Fruit fly (Drosophila melanogaster) whole organism, prepupa: ENCODE measurements around the gene CG14610.

Experiments
- CG10669 ChIP-seq: fragments of 200-800 bp; sonication (Bioruptor generic); optimal IDR thresholded peaks from 3 replicates; lab custom pipeline; 2018; ENCODE audit warnings: missing biosample characterization, mild to moderate bottlenecking, missing genetic modification characterization, moderate library complexity
- CG11762 ChIP-seq: fragments of 200-800 bp; sonication (Bioruptor generic); optimal IDR thresholded peaks from 3 replicates; lab custom pipeline; 2016; ENCODE audit warnings: missing biosample characterization, missing genetic modification characterization; ENCODE audit not compliant: insufficient read depth
- CG15336 ChIP-seq: fragments of 200-800 bp; sonication (Bioruptor generic); IDR thresholded peaks from 2 replicates; pipeline ENCODE4 v1.3.6; 2022; ENCODE audit warnings: missing biosample characterization, missing genetic modification characterization
- CG1621 ChIP-seq: fragments of 200-800 bp; sonication (Bioruptor generic); optimal IDR thresholded peaks from 3 replicates; lab custom pipeline; 2018; ENCODE audit warnings: missing biosample characterization, mild to moderate bottlenecking, missing genetic modification characterization
- CG16779 ChIP-seq: fragments of 200-800 bp; sonication (Bioruptor generic); optimal IDR thresholded peaks from 3 replicates; lab custom pipeline; 2017; ENCODE audit warnings: missing biosample characterization, mild to moderate bottlenecking, missing genetic modification characterization
- CG3919 ChIP-seq: fragments of 200-800 bp; sonication (Bioruptor generic); optimal IDR thresholded peaks from 3 replicates; lab custom pipeline; 2016; ENCODE audit warnings: missing biosample characterization, missing genetic modification characterization
- CG4318 ChIP-seq: fragments of 200-800 bp; sonication (Bioruptor generic); optimal IDR thresholded peaks from 3 replicates; lab custom pipeline; 2017; ENCODE audit warnings: missing biosample characterization, mild to moderate bottlenecking, missing genetic modification characterization
- CG6163 ChIP-seq: fragments of 200-800 bp; sonication (Bioruptor generic); IDR thresholded peaks from 3 replicates; pipeline ENCODE4 v1.3.6; 2022; ENCODE audit warnings: missing biosample characterization, missing genetic modification characterization
- CG6792 ChIP-seq: fragments of 200-800 bp; sonication (Bioruptor generic); optimal IDR thresholded peaks from 3 replicates; lab custom pipeline; 2016; ENCODE audit warnings: missing biosample characterization, missing genetic modification characterization
- CG6808 ChIP-seq: fragments of 200-800 bp; sonication (Bioruptor generic); optimal IDR thresholded peaks from 3 replicates; lab custom pipeline; 2017; ENCODE audit warnings: missing biosample characterization, missing genetic modification characterization, mild to moderate bottlenecking, moderate library complexity, missing genetic modification reagents
- CG6854 ChIP-seq: fragments of 200-800 bp; sonication (Bioruptor generic); optimal IDR thresholded peaks from 2 replicates; lab custom pipeline; 2017; ENCODE audit warnings: missing biosample characterization, mild to moderate bottlenecking, missing genetic modification characterization
- CG7368 ChIP-seq: fragments of 200-800 bp; sonication (Bioruptor generic); optimal IDR thresholded peaks from 3 replicates; lab custom pipeline; 2016; ENCODE audit warnings: missing biosample characterization, missing genetic modification characterization
- CG8119 ChIP-seq: fragments of 200-800 bp; sonication (Bioruptor generic); IDR thresholded peaks from 3 replicates; pipeline ENCODE4 v1.3.6; 2022; ENCODE audit warnings: missing biosample characterization, missing genetic modification characterization
- CG8319 ChIP-seq: fragments of 200-800 bp; sonication (Bioruptor generic); optimal IDR thresholded peaks from 3 replicates; lab custom pipeline; 2016; ENCODE audit warnings: missing biosample characterization, missing genetic modification characterization
- CG9139 ChIP-seq: fragments of 200-800 bp; sonication (Bioruptor generic); optimal IDR thresholded peaks from 3 replicates; lab custom pipeline; 2017; ENCODE audit warnings: missing biosample characterization, mild to moderate bottlenecking, missing genetic modification characterization
- Eip78C ChIP-seq: fragments of 200-800 bp; sonication (Bioruptor generic); peaks from one replicate; lab custom pipeline; 2016; ENCODE audit warnings: missing biosample characterization, missing genetic modification characterization
- Eip93F ChIP-seq: fragments of 200-800 bp; sonication (Bioruptor generic); optimal IDR thresholded peaks from 2 replicates; lab custom pipeline; 2016; ENCODE audit warnings: missing biosample characterization, mild to moderate bottlenecking, missing genetic modification characterization
- Ets21C ChIP-seq: fragments of 200-800 bp; sonication (Bioruptor generic); optimal IDR thresholded peaks from 3 replicates; lab custom pipeline; 2016; ENCODE audit warnings: missing biosample characterization, missing genetic modification characterization
- Ets96B ChIP-seq: fragments of 200-800 bp; optimal IDR thresholded peaks from 2 replicates; lab custom pipeline; 2019; ENCODE audit warnings: missing biosample characterization, mild to moderate bottlenecking, missing genetic modification characterization, moderate library complexity
- Lpt ChIP-seq: fragments of 200-800 bp; sonication (Bioruptor generic); optimal IDR thresholded peaks from 3 replicates; lab custom pipeline; 2016; ENCODE audit warnings: missing biosample characterization, missing genetic modification characterization
- OdsH ChIP-seq: fragments of 200-800 bp; sonication (Bioruptor generic); optimal IDR thresholded peaks from 3 replicates; lab custom pipeline; 2016; ENCODE audit warnings: missing biosample characterization, missing genetic modification characterization
- Sox102F ChIP-seq: fragments of 200-800 bp; sonication (Bioruptor generic); optimal IDR thresholded peaks from 2 replicates; lab custom pipeline; 2016; ENCODE audit warnings: missing biosample characterization, mild to moderate bottlenecking, missing genetic modification characterization
- dac ChIP-seq: fragments of 200-800 bp; sonication (Bioruptor generic); optimal IDR thresholded peaks from 2 replicates; lab custom pipeline; 2017; ENCODE audit warnings: missing biosample characterization, mild to moderate bottlenecking, missing genetic modification characterization
- dsx ChIP-seq: fragments of 200-800 bp; optimal IDR thresholded peaks from 3 replicates; lab custom pipeline; 2019; ENCODE audit warnings: missing biosample characterization, mild to moderate bottlenecking, missing genetic modification characterization, moderate library complexity; ENCODE audit not compliant: poor library complexity, severe bottlenecking
- eg ChIP-seq: fragments of 200-800 bp; sonication (Bioruptor generic); IDR thresholded peaks from 3 replicates; pipeline ENCODE4 v1.3.6; 2022; ENCODE audit warnings: missing biosample characterization, missing genetic modification characterization
- esn ChIP-seq: fragments of 200-800 bp; sonication (Bioruptor generic); optimal IDR thresholded peaks from 2 replicates; lab custom pipeline; 2016; ENCODE audit warnings: missing biosample characterization, mild to moderate bottlenecking, missing genetic modification characterization, moderate library complexity
- fkh ChIP-seq: fragments of 200-800 bp; sonication (Bioruptor generic); optimal IDR thresholded peaks from 3 replicates; lab custom pipeline; 2017; ENCODE audit warnings: missing biosample characterization, mild to moderate bottlenecking, missing genetic modification characterization, moderate library complexity
- lz ChIP-seq: fragments of 200-800 bp; sonication (Bioruptor generic); optimal IDR thresholded peaks from 3 replicates; lab custom pipeline; 2016; ENCODE audit warnings: missing biosample characterization, missing genetic modification characterization
- net ChIP-seq: fragments of 200-800 bp; sonication (Bioruptor generic); optimal IDR thresholded peaks from 3 replicates; lab custom pipeline; 2016; ENCODE audit warnings: missing biosample characterization, missing genetic modification characterization
- pdm3 ChIP-seq: fragments of 200-800 bp; sonication (Bioruptor generic); optimal IDR thresholded peaks from 3 replicates; lab custom pipeline; 2016; ENCODE audit warnings: missing biosample characterization, missing genetic modification characterization
- ss ChIP-seq, 2 experiments: fragments of 200-800 bp; sonication (Bioruptor generic); optimal IDR thresholded peaks; 2 replicates in 1 of 2; 3 replicates in 1 of 2; lab custom pipeline; 2017 to 2018; ENCODE audit warnings: mild to moderate bottlenecking in 2 of 2, missing biosample characterization in 2 of 2, missing genetic modification characterization in 2 of 2, moderate library complexity in 1 of 2
- svp ChIP-seq: fragments of 200-800 bp; sonication (Bioruptor generic); peaks from one replicate; lab custom pipeline; 2016; ENCODE audit warnings: missing biosample characterization, missing genetic modification characterization
- vri ChIP-seq: fragments of 200-800 bp; sonication (Bioruptor generic); optimal IDR thresholded peaks from 3 replicates; lab custom pipeline; 2016; ENCODE audit warnings: missing biosample characterization, mild to moderate bottlenecking, missing genetic modification characterization

CG14610 gene

dm6 chr3R:7105503-7106164 lies 38.5 kb downstream of the CG14610 start:
- TF ChIP-seq svp (GFP tag; lab: Kevin White, UChicago): no peak
- no peak for TF ChIP-seq lz (GFP tag; lab: Kevin White, UChicago)
- TF ChIP-seq dac (GFP tag; lab: Kevin White, UChicago): no peak
- no peak for TF ChIP-seq esn (GFP tag; lab: Kevin White, UChicago)
- no peak for TF ChIP-seq CG6808
- TF ChIP-seq CG11762 (GFP tag; lab: Kevin White, UChicago): no peak
- no peak for TF ChIP-seq Ets21C
- no peak for TF ChIP-seq CG6854 (GFP tag; lab: Kevin White, UChicago)
- no peak for TF ChIP-seq CG7368 (GFP tag; lab: Kevin White, UChicago)

DNA sequence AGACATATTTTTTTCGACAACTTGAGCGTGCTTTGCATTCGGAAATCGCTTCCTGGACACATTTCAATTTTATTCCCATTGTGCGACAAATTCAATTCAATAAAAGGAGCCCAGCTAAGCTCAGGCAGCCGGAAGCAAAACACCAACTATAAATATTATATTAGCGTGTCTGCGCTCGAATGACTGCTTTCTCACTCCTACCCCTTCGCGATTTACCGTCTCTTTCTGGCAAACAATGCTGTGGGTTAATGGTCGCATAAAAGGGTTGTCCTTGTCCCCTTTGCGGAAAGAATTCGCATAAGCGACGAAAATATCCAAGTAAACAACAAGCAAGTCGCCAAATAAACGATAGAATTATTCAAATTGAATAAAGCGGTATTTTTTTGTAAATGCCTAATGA lies 39.8 kb downstream of the CG14610 start:
- TF ChIP-seq svp (GFP tag; lab: Kevin White, UChicago) (peak; percentile 14), CG8319 (GFP tag; lab: Kevin White, UChicago) (no peak)
- TF ChIP-seq, all 60 proteins: peak for 1

dm6 chr3R:7102853-7103833 lies 41.0 kb downstream of the CG14610 start:
- TF ChIP-seq Lpt (GFP tag; lab: Kevin White, UChicago): peak; percentile 64
- peak; percentile 16 for TF ChIP-seq CG3919 (GFP tag; lab: Kevin White, UChicago)
- TF ChIP-seq Sox102F (GFP tag; lab: Kevin White, UChicago): peak; percentile 11
- peak; percentile 8 for TF ChIP-seq CG6854 (GFP tag; lab: Kevin White, UChicago)
- TF ChIP-seq CG4318 (GFP tag; lab: Kevin White, UChicago): no peak
- peak; percentile 41; the same call in 2 of the 3 replicates for TF ChIP-seq CG8119 (GFP tag; lab: Robert Waterston, UW)
- peak; percentile 24 for TF ChIP-seq CG9139
- peak; percentile 5 for TF ChIP-seq net (GFP tag; lab: Kevin White, UChicago)
- peak; percentile 78 for TF ChIP-seq Eip93F (GFP tag; lab: Kevin White, UChicago)
- peak; percentile 75 for TF ChIP-seq Eip78C
- peak; percentile 43 for TF ChIP-seq CG6808
- 0 out of 3 replicates have a peak, but pooled peaks have one; percentile 29 for TF ChIP-seq eg (GFP tag; lab: Robert Waterston, UW)
- TF ChIP-seq Ets96B (tag; lab: Kevin White, UChicago): peak; percentile 23
- peak; percentile 24 for TF ChIP-seq CG1621 (tag; lab: Kevin White, UChicago)
- no peak for TF ChIP-seq OdsH (GFP tag; lab: Kevin White, UChicago)
- TF ChIP-seq CG6792 (GFP tag; lab: Kevin White, UChicago): no peak
- peak; percentile 8 for TF ChIP-seq vri (GFP tag; lab: Kevin White, UChicago)
- no peak for TF ChIP-seq CG10669
- peak; percentile 73 for TF ChIP-seq dsx (GFP tag; lab: Kevin White, UChicago)
- TF ChIP-seq pdm3 (GFP tag; lab: Kevin White, UChicago): no peak
- TF ChIP-seq svp (GFP tag; lab: Kevin White, UChicago): peak; percentile 60
- TF ChIP-seq Ets21C: no peak
- peak; percentile 6 for TF ChIP-seq CG16779 (tag; lab: Kevin White, UChicago)
- peak; percentile 78 for TF ChIP-seq fkh (GFP tag; lab: Kevin White, UChicago)
- peak; percentile 40 to 57 for TF ChIP-seq ss (GFP tag; optimal IDR thresholded peaks at IDR 0.05; lab: Kevin White, UChicago)
- peak; percentile 44; the same call in 2 of the 3 replicates for TF ChIP-seq CG6163 (GFP tag; lab: Robert Waterston, UW)
- peak; percentile 53; the same call in 1 of the 2 replicates for TF ChIP-seq CG15336 (GFP tag; lab: Robert Waterston, UW)
